Worm (Caenorhabditis elegans): Measurements from ENCODE around the gene F09A5.3.

The F09A5.3 gene

ce11 chrX:13141440-13141839 is at the start of gene F09A5.3:
Gene F09A5.3, plus strand, starts transcription at chrX:13141601.
- no peak for TF ChIP-seq lag-1 (GFP tag; IDR thresholded peaks at IDR 0.05)
- no peak for TF ChIP-seq atf-7 (tag; optimal IDR thresholded peaks at IDR 0.05)
- TF ChIP-seq nhr-80 (tag; optimal IDR thresholded peaks at IDR 0.05) = peak; percentile 4
- no peak for TF ChIP-seq F10E7.11 (tag; optimal IDR thresholded peaks at IDR 0.05)

DNA sequence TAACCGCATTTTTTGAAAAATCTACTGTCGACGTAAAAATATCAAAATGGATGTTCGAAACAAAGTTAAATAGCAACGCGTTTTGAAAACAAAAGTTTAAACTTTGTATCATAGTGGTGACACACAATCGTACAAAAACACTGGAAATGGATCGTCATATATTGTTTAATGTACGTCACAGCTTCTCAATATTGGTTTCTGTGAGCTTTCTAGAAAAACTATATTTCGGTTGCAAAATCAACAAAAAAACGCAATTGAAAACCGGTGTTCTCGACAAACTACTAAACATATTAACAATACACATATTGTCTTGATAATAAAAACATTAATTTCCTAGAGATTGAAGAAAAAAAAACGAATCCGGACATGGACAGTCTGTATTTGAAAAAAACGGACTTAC is 41.0 kb upstream of the F09A5.3 start, which contains the start of gene R03G8.6:
R03G8.6 (minus strand) TSS at position 101 of the 400 bp plus-strand sequence.
- TF ChIP-seq attf-5 (GFP tag; optimal IDR thresholded peaks at IDR 0.05) = no peak
- no peak for TF ChIP-seq Y56A3A.18 (GFP tag; IDR thresholded peaks at IDR 0.05)
- no peak for TF ChIP-seq ceh-100 (GFP tag; IDR thresholded peaks at IDR 0.05)
- no peak for TF ChIP-seq mxl-1 (tag; optimal IDR thresholded peaks at IDR 0.05)
- TF ChIP-seq ceh-91 (GFP tag; IDR thresholded peaks at IDR 0.05) = no peak
- TF ChIP-seq B0019.2 (GFP tag; conservative IDR thresholded peaks at IDR 0.05) = no peak
- TF ChIP-seq ztf-26 (tag; optimal IDR thresholded peaks at IDR 0.05) = no peak
- no peak for TF ChIP-seq unc-130 (GFP tag; optimal IDR thresholded peaks at IDR 0.05)
- no peak for TF ChIP-seq egrh-3 (GFP tag; IDR thresholded peaks at IDR 0.05)
- no peak for TF ChIP-seq nhr-27 (tag; optimal IDR thresholded peaks at IDR 0.05)
- TF ChIP-seq sea-2 (GFP tag; IDR thresholded peaks at IDR 0.05) = no peak

DNA sequence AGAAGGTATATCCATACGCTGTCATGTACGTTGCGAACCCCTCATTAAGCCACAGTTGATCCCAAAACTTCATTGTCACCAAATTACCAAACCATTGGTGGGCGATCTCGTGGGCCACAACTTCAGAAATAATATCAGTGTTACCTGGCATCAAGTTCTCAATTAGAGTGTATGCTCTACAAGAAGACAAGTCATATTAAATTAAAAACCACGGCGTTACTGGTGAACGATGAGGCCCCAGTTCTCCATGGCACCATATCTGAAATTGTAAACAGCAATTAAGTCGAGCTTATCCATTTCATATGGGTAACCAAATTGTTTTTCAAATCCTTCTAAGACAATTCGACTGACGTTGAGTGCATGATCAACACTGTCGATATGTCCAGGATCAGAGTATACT is 38.6 kb upstream of the F09A5.3 start:
- TF ChIP-seq mes-4 (tag; optimal IDR thresholded peaks at IDR 0.05) (no peak), F33H1.4 (GFP tag; IDR thresholded peaks at IDR 0.05) (no peak), snpc-1.3 (tag; optimal IDR thresholded peaks at IDR 0.05; ENCODE audit: insufficient read depth) (no peak), hmg-20 (GFP tag; IDR thresholded peaks at IDR 0.05) (no peak), atf-7 (tag; optimal IDR thresholded peaks at IDR 0.05) (no peak), hlh-26 (GFP tag; conservative IDR thresholded peaks at IDR 0.05) (no peak), T26A5.8 (tag; optimal IDR thresholded peaks at IDR 0.05) (no peak), B0336.3 (GFP tag; IDR thresholded peaks at IDR 0.05) (no peak), ztf-25 (GFP tag; IDR thresholded peaks at IDR 0.05) (no peak), F55B11.4 (tag; optimal IDR thresholded peaks at IDR 0.05; ENCODE audit: borderline replicate concordance, insufficient read depth) (no peak), attf-6 (GFP tag; IDR thresholded peaks at IDR 0.05) (no peak), nhr-80 (tag; optimal IDR thresholded peaks at IDR 0.05) (no peak)

ce11 chrX:13104966-13105365 is 36.4 kb upstream of the F09A5.3 start, which contains the start of gene F17H10.1:
Gene F17H10.1, plus strand, starts transcription at chrX:13105241.
- no peak for TF ChIP-seq athp-1 (tag; optimal IDR thresholded peaks at IDR 0.05)
- TF ChIP-seq F33H1.4 (GFP tag; IDR thresholded peaks at IDR 0.05) = no peak
- TF ChIP-seq rcor-1 (GFP tag; IDR thresholded peaks at IDR 0.05) = peak; percentile 51
- TF ChIP-seq mxl-1 (tag; optimal IDR thresholded peaks at IDR 0.05) = no peak
- TF ChIP-seq Y53F4B.3 (GFP tag; IDR thresholded peaks at IDR 0.05) = no peak
- no peak for TF ChIP-seq lsy-27 (tag; optimal IDR thresholded peaks at IDR 0.05; ENCODE audit: borderline replicate concordance, insufficient read depth)
- no peak for TF ChIP-seq sptf-2 (GFP tag; optimal IDR thresholded peaks at IDR 0.05)
- TF ChIP-seq F57C9.4 (tag; optimal IDR thresholded peaks at IDR 0.05) = no peak
- peak; percentile 54 for TF ChIP-seq ZK185.1 (tag; optimal IDR thresholded peaks at IDR 0.05; ENCODE audit: poor library complexity, severe bottlenecking)
- 0 out of 2 replicates have a peak, but pooled peaks have one; percentile 21 for TF ChIP-seq ztf-6 (GFP tag; IDR thresholded peaks at IDR 0.05)
- no peak for TF ChIP-seq F39B2.1 (GFP tag; IDR thresholded peaks at IDR 0.05)
- peak; percentile 54 for TF ChIP-seq ekl-4 (GFP tag; IDR thresholded peaks at IDR 0.05)
- peak; percentile 84 for TF ChIP-seq tlf-1 (GFP tag; optimal IDR thresholded peaks at IDR 0.05)
- no peak for TF ChIP-seq rpc-1 (optimal IDR thresholded peaks at IDR 0.05)
- TF ChIP-seq rpc-1 (tag; optimal IDR thresholded peaks at IDR 0.05) = no peak
- no peak for TF ChIP-seq lag-1 (GFP tag; IDR thresholded peaks at IDR 0.05)
- no peak for TF ChIP-seq T07F8.4 (tag; optimal IDR thresholded peaks at IDR 0.05)
- TF ChIP-seq fkh-3 (tag; optimal IDR thresholded peaks at IDR 0.05) = no peak
- TF ChIP-seq hlh-26 (GFP tag; conservative IDR thresholded peaks at IDR 0.05) = no peak
- TF ChIP-seq Y53G8AR.9 (GFP tag; conservative IDR thresholded peaks at IDR 0.05) = no peak; the same call in 1 of the 2 replicates
- no peak for TF ChIP-seq tbx-9 (tag; optimal IDR thresholded peaks at IDR 0.05; ENCODE audit: borderline replicate concordance)
- TF ChIP-seq lin-35 (GFP tag; optimal IDR thresholded peaks at IDR 0.05) = no peak
- TF ChIP-seq ztf-25 (GFP tag; IDR thresholded peaks at IDR 0.05) = no peak
- TF ChIP-seq zfh-2 (GFP tag; conservative IDR thresholded peaks at IDR 0.05) = no peak; the same call in 1 of the 2 replicates
- TF ChIP-seq attf-6 (GFP tag; IDR thresholded peaks at IDR 0.05) = no peak
- 0 out of 2 replicates have a peak, but pooled peaks have one; percentile 75 for TF ChIP-seq sea-2 (GFP tag; IDR thresholded peaks at IDR 0.05)
